Fruit fly (Drosophila melanogaster): ENCODE results near the gene Lmpt.
A peak's percentile ranks its signal among the peaks of the same experiment; 100 is the strongest.

The Lmpt gene

dm6 chr3L:16865123-16865831 lies at the start of gene Lmpt:
Gene Lmpt, plus strand, starts transcription at chr3L:16865295.
- TF ChIP-seq Hr96 (GFP tag; optimal IDR thresholded peaks at IDR 0.05) (no peak), bab1 (GFP tag; optimal IDR thresholded peaks at IDR 0.05) (peak; percentile 34), Mnt (GFP tag; optimal IDR thresholded peaks at IDR 0.05) (peak; percentile 11), CG7101 (tag; optimal IDR thresholded peaks at IDR 0.05) (peak; percentile 30)

dm6 chr3L:16818063-16818462 lies 47.0 kb upstream of the Lmpt start:
- no peak for TF ChIP-seq bab1 (GFP tag; optimal IDR thresholded peaks at IDR 0.05)
- no peak for TF ChIP-seq CG1620 (GFP tag; optimal IDR thresholded peaks at IDR 0.05)
- TF ChIP-seq toe (GFP tag; optimal IDR thresholded peaks at IDR 0.05) = no peak

dm6 chr3L:16824725-16825124 lies 40.4 kb upstream of the Lmpt start:
- TF ChIP-seq CG5204 (GFP tag; optimal IDR thresholded peaks at IDR 0.05) (no peak), Clk (GFP tag; optimal IDR thresholded peaks at IDR 0.05) (no peak), cic (GFP tag; optimal IDR thresholded peaks at IDR 0.05) (no peak), ovo (GFP tag; optimal IDR thresholded peaks at IDR 0.05) (no peak)

DNA sequence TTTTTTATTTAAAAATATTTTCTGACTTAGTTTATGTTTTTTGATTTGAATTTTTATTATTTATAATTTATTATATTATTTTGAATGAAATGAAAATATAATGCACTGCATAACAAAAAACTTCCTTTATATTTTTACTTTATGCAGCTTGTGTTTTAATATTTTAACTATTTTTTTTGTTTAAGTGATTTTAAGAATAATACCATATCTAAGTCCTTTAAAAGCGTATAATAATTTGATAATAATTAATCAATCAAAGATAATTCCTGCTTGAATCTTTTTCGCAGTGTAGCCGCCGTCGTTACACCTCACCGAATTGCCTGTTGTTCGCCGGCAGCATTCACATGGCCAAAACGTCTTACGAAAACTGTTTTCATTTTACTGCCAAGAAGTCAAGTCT lies 39.9 kb upstream of the Lmpt start:
- no peak for TF ChIP-seq CG12768 (GFP tag; optimal IDR thresholded peaks at IDR 0.05)
- TF ChIP-seq CG7101 (tag; optimal IDR thresholded peaks at IDR 0.05) = no peak

DNA sequence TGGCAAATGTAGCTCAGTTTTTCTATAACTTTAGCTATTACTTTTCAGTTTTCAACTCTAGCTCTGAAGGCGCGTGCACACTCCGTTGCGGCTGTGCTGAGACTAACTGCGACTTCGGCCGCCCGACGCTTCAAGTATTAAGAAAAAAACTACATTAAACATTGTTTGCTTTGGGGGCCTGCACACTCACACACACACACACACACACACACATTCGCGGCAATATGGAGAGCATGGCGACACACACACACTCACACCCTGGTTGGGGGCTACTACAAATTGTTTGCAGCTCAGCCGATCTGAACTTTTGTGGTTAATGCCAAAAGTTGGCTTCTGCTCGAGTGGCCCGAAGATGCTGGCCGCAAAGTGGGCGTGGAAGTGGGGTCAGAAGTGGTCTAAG lies 36.1 kb upstream of the Lmpt start, which contains the start of gene CG13024:
CG13024 (minus strand) TSS at position 108 of the 400 bp plus-strand sequence.
- TF ChIP-seq cnc (optimal IDR thresholded peaks at IDR 0.05) = no peak
- no peak for TF ChIP-seq bab1 (GFP tag; optimal IDR thresholded peaks at IDR 0.05)
- no peak for TF ChIP-seq kay (GFP tag; ENCODE audit: borderline replicate concordance)
- no peak for TF ChIP-seq pad (GFP tag; optimal IDR thresholded peaks at IDR 0.05)
- TF ChIP-seq CG14711 (tag; optimal IDR thresholded peaks at IDR 0.05) = no peak
- no peak for TF ChIP-seq CG11617 (GFP tag; optimal IDR thresholded peaks at IDR 0.05)
- no peak for TF ChIP-seq CG33017 (tag; optimal IDR thresholded peaks at IDR 0.05)
- TF ChIP-seq Clk (GFP tag; optimal IDR thresholded peaks at IDR 0.05) = no peak
- no peak for TF ChIP-seq CG5204 (GFP tag; optimal IDR thresholded peaks at IDR 0.05)
- no peak for TF ChIP-seq Mnt (GFP tag; optimal IDR thresholded peaks at IDR 0.05)
- no peak for TF ChIP-seq CG7045 (GFP tag; optimal IDR thresholded peaks at IDR 0.05)
- TF ChIP-seq toe (GFP tag; optimal IDR thresholded peaks at IDR 0.05) = no peak
- TF ChIP-seq Hr96 (GFP tag; optimal IDR thresholded peaks at IDR 0.05) = no peak
- no peak for TF ChIP-seq CG7101 (tag; optimal IDR thresholded peaks at IDR 0.05)
- no peak for TF ChIP-seq CG1620 (GFP tag; optimal IDR thresholded peaks at IDR 0.05)
- no peak for TF ChIP-seq CG12768 (GFP tag; optimal IDR thresholded peaks at IDR 0.05)

DNA sequence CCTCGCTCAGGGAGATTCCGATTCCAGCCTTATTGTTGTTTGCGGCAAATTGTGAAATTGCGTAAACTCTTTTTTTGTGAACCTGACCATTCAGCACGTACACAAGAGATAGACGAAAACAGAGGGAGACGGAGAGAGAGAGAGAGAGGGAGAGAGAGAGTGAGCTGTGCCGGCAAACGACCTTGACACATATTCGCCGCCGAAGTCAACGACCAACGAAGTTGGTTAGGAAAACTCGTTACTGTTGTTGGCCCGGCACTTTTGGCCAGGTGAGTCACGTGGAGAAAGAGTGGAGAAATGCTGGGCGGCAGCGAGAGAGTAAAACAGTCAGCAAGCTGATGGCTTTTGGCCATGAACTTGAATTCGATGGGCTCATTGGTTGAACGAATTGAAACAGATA lies 35.1 kb upstream of the Lmpt start:
- no peak for TF ChIP-seq CG5204 (GFP tag; optimal IDR thresholded peaks at IDR 0.05)
- TF ChIP-seq CG11617 (GFP tag; optimal IDR thresholded peaks at IDR 0.05) = no peak
- no peak for TF ChIP-seq CG33017 (tag; optimal IDR thresholded peaks at IDR 0.05)
- TF ChIP-seq Hr96 (GFP tag; optimal IDR thresholded peaks at IDR 0.05) = no peak
- TF ChIP-seq pad (GFP tag; optimal IDR thresholded peaks at IDR 0.05) = no peak
- no peak for TF ChIP-seq Crg-1 (GFP tag; optimal IDR thresholded peaks at IDR 0.05)
- no peak for TF ChIP-seq toe (GFP tag; optimal IDR thresholded peaks at IDR 0.05)
- no peak for TF ChIP-seq CG12768 (GFP tag; optimal IDR thresholded peaks at IDR 0.05)
- TF ChIP-seq CG7045 (GFP tag; optimal IDR thresholded peaks at IDR 0.05) = no peak
- TF ChIP-seq Clk (GFP tag; optimal IDR thresholded peaks at IDR 0.05) = no peak
- TF ChIP-seq CG14711 (tag; optimal IDR thresholded peaks at IDR 0.05) = no peak
- TF ChIP-seq bab1 (GFP tag; optimal IDR thresholded peaks at IDR 0.05) = no peak
- TF ChIP-seq Mnt (GFP tag; optimal IDR thresholded peaks at IDR 0.05) = no peak
- TF ChIP-seq CG7101 (tag; optimal IDR thresholded peaks at IDR 0.05) = no peak
- TF ChIP-seq CG1620 (GFP tag; optimal IDR thresholded peaks at IDR 0.05) = no peak
- no peak for TF ChIP-seq cnc (optimal IDR thresholded peaks at IDR 0.05)
- no peak for TF ChIP-seq kay (GFP tag; ENCODE audit: borderline replicate concordance)
- no peak for TF ChIP-seq ovo (GFP tag; optimal IDR thresholded peaks at IDR 0.05)
- no peak for TF ChIP-seq cic (GFP tag; optimal IDR thresholded peaks at IDR 0.05)
- TF ChIP-seq tj (GFP tag; optimal IDR thresholded peaks at IDR 0.05) = no peak

dm6 chr3L:16836732-16837131 lies 28.4 kb upstream of the Lmpt start:
- TF ChIP-seq CG1620 (GFP tag; optimal IDR thresholded peaks at IDR 0.05) (no peak), bab1 (GFP tag; optimal IDR thresholded peaks at IDR 0.05) (no peak), toe (GFP tag; optimal IDR thresholded peaks at IDR 0.05) (no peak), CG7101 (tag; optimal IDR thresholded peaks at IDR 0.05) (no peak), kay (GFP tag; ENCODE audit: borderline replicate concordance) (no peak), CG5204 (GFP tag; optimal IDR thresholded peaks at IDR 0.05) (no peak), tj (GFP tag; optimal IDR thresholded peaks at IDR 0.05) (no peak), cnc (optimal IDR thresholded peaks at IDR 0.05) (no peak), CG14711 (tag; optimal IDR thresholded peaks at IDR 0.05) (no peak), CG33017 (tag; optimal IDR thresholded peaks at IDR 0.05) (no peak)
